Fruit fly (Drosophila melanogaster): Measurements from ENCODE around the gene CG7173.

dm6 chr3L:21581984-21582383, 24.0 kb upstream of the CG7173 start:
- TF ChIP-seq Hr96 (GFP tag; optimal IDR thresholded peaks at IDR 0.05) = no peak
- TF ChIP-seq pad (GFP tag; optimal IDR thresholded peaks at IDR 0.05) = no peak
- TF ChIP-seq bab1 (GFP tag; optimal IDR thresholded peaks at IDR 0.05) = no peak
- TF ChIP-seq CG7101 (tag; optimal IDR thresholded peaks at IDR 0.05) = no peak
- TF ChIP-seq toe (GFP tag; optimal IDR thresholded peaks at IDR 0.05) = no peak
- no peak for TF ChIP-seq CG5204 (GFP tag; optimal IDR thresholded peaks at IDR 0.05)
- no peak for TF ChIP-seq Mnt (GFP tag; optimal IDR thresholded peaks at IDR 0.05)
- no peak for TF ChIP-seq kay (GFP tag; ENCODE audit: borderline replicate concordance)
- TF ChIP-seq CG33017 (tag; optimal IDR thresholded peaks at IDR 0.05) = no peak
- no peak for TF ChIP-seq Crg-1 (GFP tag; optimal IDR thresholded peaks at IDR 0.05)
- no peak for TF ChIP-seq ovo (GFP tag; optimal IDR thresholded peaks at IDR 0.05)
- no peak for TF ChIP-seq CG14711 (tag; optimal IDR thresholded peaks at IDR 0.05)

Data from whole organism, adult.